Worm (Caenorhabditis elegans): Measurements from ENCODE around the gene Y82E9BL.5.

Gene Y82E9BL.5

DNA sequence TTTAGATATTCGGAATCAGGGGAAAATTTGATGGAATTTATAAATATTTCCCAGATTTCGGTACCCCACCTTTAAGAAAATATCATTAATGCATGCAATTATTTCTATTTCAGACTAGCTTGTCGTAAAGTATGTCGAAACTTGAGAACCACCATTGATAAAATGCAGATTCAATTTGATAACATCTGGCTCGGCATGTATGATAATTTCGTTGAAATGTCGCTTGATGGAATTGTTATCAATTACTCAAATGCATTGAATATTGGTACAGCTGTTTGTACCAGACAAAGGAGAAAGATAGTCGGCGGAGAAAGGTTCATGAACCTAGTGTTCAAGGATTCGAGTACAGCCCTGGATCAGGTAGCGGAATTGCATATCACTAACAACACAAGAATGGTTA is 15.5 kb downstream of the Y82E9BL.5 start, which contains the start of gene Y82E9BL.19:
Gene Y82E9BL.19, plus strand, starts transcription at position 123 of the 400 bp plus-strand sequence.
- TF ChIP-seq ceh-43 (GFP tag; optimal IDR thresholded peaks at IDR 0.05) (no peak), sem-2 (GFP tag; optimal IDR thresholded peaks at IDR 0.05) (no peak), lin-32 (GFP tag; optimal IDR thresholded peaks at IDR 0.05) (no peak)

DNA sequence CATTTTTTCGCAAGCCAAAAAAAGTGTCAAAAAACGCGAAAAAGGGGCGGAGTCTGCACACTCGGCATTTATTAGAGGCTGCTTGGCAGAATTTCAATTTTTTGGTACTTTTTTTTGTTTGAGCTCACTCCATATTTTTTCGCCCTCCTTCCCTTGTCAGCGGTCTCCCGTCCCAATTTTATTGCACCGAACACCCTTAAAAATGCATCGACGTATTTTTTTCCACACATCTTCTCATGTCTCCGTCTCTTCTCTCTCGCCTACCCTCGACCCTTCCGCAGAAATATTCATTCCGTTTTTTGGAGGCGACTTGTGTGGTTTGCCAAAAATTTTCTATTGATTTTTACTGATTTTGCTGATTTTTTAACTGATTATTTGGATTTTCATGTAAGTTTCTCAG is 20.9 kb downstream of the Y82E9BL.5 start, which contains the start of gene Y82E9BL.18:
Gene Y82E9BL.18, plus strand, starts transcription at position 301 of the 400 bp plus-strand sequence.
- TF ChIP-seq snpc-4 (tag; optimal IDR thresholded peaks at IDR 0.05) (no peak), flh-1 (GFP tag; optimal IDR thresholded peaks at IDR 0.05) (no peak), nhr-237 (tag; optimal IDR thresholded peaks at IDR 0.05) (no peak), M03D4.4 (tag; optimal IDR thresholded peaks at IDR 0.05) (no peak), lsy-2 (tag; optimal IDR thresholded peaks at IDR 0.05) (no peak), ces-1 (GFP tag; optimal IDR thresholded peaks at IDR 0.05) (no peak), unc-39 (tag; optimal IDR thresholded peaks at IDR 0.05) (no peak), unc-62 (GFP tag; optimal IDR thresholded peaks at IDR 0.05) (no peak), hlh-1 (tag; optimal IDR thresholded peaks at IDR 0.05) (no peak), ceh-39 (tag; optimal IDR thresholded peaks at IDR 0.05) (no peak), nhr-76 (tag; optimal IDR thresholded peaks at IDR 0.05) (no peak), unc-120 (tag; optimal IDR thresholded peaks at IDR 0.05; ENCODE audit: poor library complexity, severe bottlenecking) (no peak), drap-1 (GFP tag; optimal IDR thresholded peaks at IDR 0.05) (no peak), nhr-12 (tag; optimal IDR thresholded peaks at IDR 0.05) (no peak), blmp-1 (tag; optimal IDR thresholded peaks at IDR 0.05) (no peak), tbx-8 (GFP tag; optimal IDR thresholded peaks at IDR 0.05) (no peak)

DNA sequence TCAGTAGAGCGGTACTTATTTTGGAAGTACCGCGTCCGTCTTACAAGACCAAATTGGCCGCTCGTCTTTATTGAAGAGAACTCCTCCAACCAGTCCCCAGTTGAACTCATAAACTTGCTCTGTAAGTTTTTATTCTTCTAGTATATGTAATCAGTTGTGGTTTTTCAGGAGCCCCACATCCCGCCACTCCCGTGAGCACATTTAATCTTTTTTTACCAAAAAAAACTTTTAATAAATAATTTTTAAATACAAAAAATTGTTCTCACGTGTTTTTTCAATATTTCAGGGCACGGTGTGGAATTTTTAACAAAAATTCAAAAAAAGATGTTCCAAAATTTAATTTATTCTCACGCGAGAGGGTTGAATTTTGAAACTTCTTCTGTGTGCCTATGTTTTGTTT is 22.9 kb downstream of the Y82E9BL.5 start, which contains the start of gene fbxa-14:
Gene fbxa-14, minus strand, starts transcription at position 101 of the 400 bp plus-strand sequence.
- TF ChIP-seq mls-2 (tag; optimal IDR thresholded peaks at IDR 0.05) (no peak), M03D4.4 (tag; optimal IDR thresholded peaks at IDR 0.05) (no peak), cnd-1 (tag; optimal IDR thresholded peaks at IDR 0.05) (no peak), tbx-8 (GFP tag; optimal IDR thresholded peaks at IDR 0.05) (no peak), sptf-1 (tag; optimal IDR thresholded peaks at IDR 0.05) (no peak), sem-2 (GFP tag; optimal IDR thresholded peaks at IDR 0.05) (no peak), ham-2 (GFP tag; optimal IDR thresholded peaks at IDR 0.05) (no peak), unc-39 (tag; optimal IDR thresholded peaks at IDR 0.05) (no peak), lin-13 (tag; optimal IDR thresholded peaks at IDR 0.05) (no peak), ztf-11 (tag; optimal IDR thresholded peaks at IDR 0.05) (no peak)

DNA sequence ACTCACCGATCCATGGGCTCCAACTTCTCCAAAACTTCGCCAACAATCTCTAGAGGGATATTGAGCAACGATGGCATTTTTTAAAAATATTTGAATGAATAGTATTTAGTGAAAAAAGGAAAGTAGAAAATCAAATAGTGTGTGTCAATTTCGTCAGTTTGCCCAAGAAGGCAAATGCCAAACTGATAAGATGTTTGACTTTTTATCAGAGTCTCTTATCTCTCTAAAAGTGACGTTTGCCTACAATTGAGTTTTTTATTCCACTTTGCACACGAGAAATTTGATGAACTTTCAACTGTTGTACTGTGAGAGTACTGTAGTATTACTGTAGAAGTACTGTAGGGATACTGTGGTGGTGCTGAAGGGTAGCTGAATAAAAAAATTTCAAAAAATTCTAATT is 23.9 kb downstream of the Y82E9BL.5 start:
- TF ChIP-seq sem-2 (GFP tag; optimal IDR thresholded peaks at IDR 0.05) (no peak), nhr-76 (tag; optimal IDR thresholded peaks at IDR 0.05) (no peak), nhr-28 (tag; optimal IDR thresholded peaks at IDR 0.05) (no peak), blmp-1 (tag; optimal IDR thresholded peaks at IDR 0.05) (no peak), ztf-11 (tag; optimal IDR thresholded peaks at IDR 0.05) (no peak), ces-1 (GFP tag; optimal IDR thresholded peaks at IDR 0.05) (no peak), tbx-8 (GFP tag; optimal IDR thresholded peaks at IDR 0.05) (no peak), sptf-1 (tag; optimal IDR thresholded peaks at IDR 0.05) (no peak), unc-62 (GFP tag; optimal IDR thresholded peaks at IDR 0.05) (no peak), drap-1 (GFP tag; optimal IDR thresholded peaks at IDR 0.05) (no peak), ceh-43 (GFP tag; optimal IDR thresholded peaks at IDR 0.05) (no peak), mab-5 (tag; optimal IDR thresholded peaks at IDR 0.05) (no peak), ceh-39 (tag; optimal IDR thresholded peaks at IDR 0.05) (no peak), lsy-2 (tag; optimal IDR thresholded peaks at IDR 0.05) (no peak), elt-3 (tag; optimal IDR thresholded peaks at IDR 0.05) (no peak), unc-120 (tag; optimal IDR thresholded peaks at IDR 0.05; ENCODE audit: poor library complexity, severe bottlenecking) (no peak)

DNA sequence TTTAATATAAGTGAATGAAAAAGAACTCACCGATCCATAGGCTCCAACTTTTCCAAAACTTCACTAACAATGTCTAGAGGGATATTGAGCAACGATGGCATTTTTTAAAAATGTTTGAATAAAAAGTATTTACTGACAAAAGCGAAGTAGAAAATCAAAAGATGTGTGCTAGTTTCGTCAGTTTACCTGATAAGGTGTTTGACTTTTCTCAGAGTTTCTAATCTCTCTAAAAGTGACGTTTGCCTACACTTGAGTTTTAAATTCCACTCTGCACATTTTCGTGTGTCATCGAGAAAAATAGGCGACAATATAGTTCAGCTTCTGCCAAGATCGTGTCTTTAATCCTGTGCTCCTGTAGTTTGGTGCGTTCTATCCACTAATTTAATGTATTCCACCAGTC is 25.9 kb downstream of the Y82E9BL.5 start, which contains the start of gene fbxa-15:
Gene fbxa-15, minus strand, starts transcription at position 101 of the 400 bp plus-strand sequence.
- TF ChIP-seq lin-32 (GFP tag; optimal IDR thresholded peaks at IDR 0.05): no peak
- no peak for TF ChIP-seq mls-2 (tag; optimal IDR thresholded peaks at IDR 0.05)
- no peak for TF ChIP-seq tbx-8 (GFP tag; optimal IDR thresholded peaks at IDR 0.05)
- no peak for TF ChIP-seq mep-1 (tag; optimal IDR thresholded peaks at IDR 0.05)
- TF ChIP-seq sem-2 (GFP tag; optimal IDR thresholded peaks at IDR 0.05): no peak
- TF ChIP-seq unc-62 (GFP tag; optimal IDR thresholded peaks at IDR 0.05): no peak
- TF ChIP-seq flh-1 (GFP tag; optimal IDR thresholded peaks at IDR 0.05): no peak

DNA sequence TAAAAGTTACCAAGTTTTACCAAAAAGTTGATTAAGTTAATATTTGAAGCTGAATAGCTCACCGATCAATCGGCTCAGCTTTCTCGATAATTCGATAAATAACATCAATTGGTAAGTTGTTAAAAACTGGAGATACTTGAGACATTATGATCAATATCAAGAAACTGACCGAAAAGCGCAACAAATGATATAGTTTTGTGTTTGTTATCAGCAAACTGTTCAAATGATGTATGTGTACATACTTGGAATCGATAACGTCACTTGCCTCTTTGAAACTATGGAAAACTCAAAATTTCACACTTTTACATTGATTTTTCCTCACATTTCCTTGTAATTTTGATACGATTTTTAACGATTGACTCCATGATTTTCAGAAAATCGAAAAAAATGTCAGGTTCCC is 32.4 kb downstream of the Y82E9BL.5 start, which contains the start of the genes fbxa-80 and fbxa-19:
Gene fbxa-80, minus strand, starts transcription at position 173 of the 400 bp plus-strand sequence.
Gene fbxa-19, plus strand, starts transcription at position 364 of the 400 bp plus-strand sequence.
- TF ChIP-seq unc-62 (GFP tag; optimal IDR thresholded peaks at IDR 0.05): no peak
- TF ChIP-seq ham-2 (GFP tag; optimal IDR thresholded peaks at IDR 0.05): no peak
- TF ChIP-seq drap-1 (GFP tag; optimal IDR thresholded peaks at IDR 0.05): no peak
- no peak for TF ChIP-seq nhr-2 (tag; optimal IDR thresholded peaks at IDR 0.05)
- TF ChIP-seq lin-32 (GFP tag; optimal IDR thresholded peaks at IDR 0.05): no peak

Measured in whole organism, mixed stage, embryonic.